Fruit fly (Drosophila melanogaster): ENCODE results near the gene PpD3.

The PpD3 gene

dm6 chr3R:9747272-9747874 is 302 bp upstream of the PpD3 start, which contains the start of gene CG12948 (continued):
- TF ChIP-seq CG8281 (tag; optimal IDR thresholded peaks at IDR 0.05) (no peak), CG1602 (GFP tag; optimal IDR thresholded peaks at IDR 0.05) (peak; percentile 32), mld (GFP tag; IDR thresholded peaks at IDR 0.05; ENCODE audit: partially characterized antibody) (peak; percentile 79; the same call in 1 of the 3 replicates), CG18011 (GFP tag; optimal IDR thresholded peaks at IDR 0.05) (peak; percentile 23), CG13894 (tag; optimal IDR thresholded peaks at IDR 0.05) (no peak), gt (GFP tag; IDR thresholded peaks at IDR 0.05) (no peak), CG33213 (GFP tag; optimal IDR thresholded peaks at IDR 0.05) (peak; percentile 30), salm (tag; optimal IDR thresholded peaks at IDR 0.05) (no peak), CG33557 (GFP tag; optimal IDR thresholded peaks at IDR 0.05) (peak; percentile 60), gro (GFP tag; optimal IDR thresholded peaks at IDR 0.05) (peak; percentile 55), CG12236 (GFP tag; optimal IDR thresholded peaks at IDR 0.05) (no peak), pan (optimal IDR thresholded peaks at IDR 0.05) (no peak), pan (GFP tag; optimal IDR thresholded peaks at IDR 0.05 in 1 of 2, IDR thresholded peaks at IDR 0.05 in 1 of 2) (no peak), CG14860 (GFP tag; IDR thresholded peaks at IDR 0.05; ENCODE audit: partially characterized antibody) (peak; percentile 78; the same call in 2 of the 3 replicates), Dll (GFP tag; IDR thresholded peaks at IDR 0.05; ENCODE audit: partially characterized antibody) (peak; percentile 99), Nf-YB (GFP tag; optimal IDR thresholded peaks at IDR 0.05) (peak; percentile 17), CG8765 (GFP tag; IDR thresholded peaks at IDR 0.05) (no peak), CG1792 (GFP tag; optimal IDR thresholded peaks at IDR 0.05) (peak; percentile 16), CG18619 (GFP tag; optimal IDR thresholded peaks at IDR 0.05) (no peak), Dek (tag; optimal IDR thresholded peaks at IDR 0.05) (no peak), Sry-β (GFP tag; optimal IDR thresholded peaks at IDR 0.05) (peak; percentile 90), CG8924 (tag; optimal IDR thresholded peaks at IDR 0.05) (peak; percentile 64), gcm2 (GFP tag; optimal IDR thresholded peaks at IDR 0.05) (no peak), Ets65A (GFP tag) (peak; percentile 73), HmgZ (tag; optimal IDR thresholded peaks at IDR 0.05) (peak; percentile 63), CG16779 (GFP tag; IDR thresholded peaks at IDR 0.05) (no peak), Asciz (GFP tag; optimal IDR thresholded peaks at IDR 0.05) (no peak), Blimp-1 (GFP tag; optimal IDR thresholded peaks at IDR 0.05) (no peak), onecut (GFP tag; IDR thresholded peaks at IDR 0.05) (0 out of 2 replicates have a peak, but pooled peaks have one; percentile 19), corto (GFP tag; optimal IDR thresholded peaks at IDR 0.05) (peak; percentile 49), dmrt99B (tag; optimal IDR thresholded peaks at IDR 0.05) (no peak), CG7372 (GFP tag; IDR thresholded peaks at IDR 0.05) (no peak), CG12659 (GFP tag; optimal IDR thresholded peaks at IDR 0.05) (peak; percentile 44), BtbVII (GFP tag; optimal IDR thresholded peaks at IDR 0.05) (peak; percentile 32), unc-4 (GFP tag; IDR thresholded peaks at IDR 0.05; ENCODE audit: partially characterized antibody) (peak; percentile 94), tap (tag; optimal IDR thresholded peaks at IDR 0.05) (no peak), yki (optimal IDR thresholded peaks at IDR 0.05) (no peak), D19A (tag; optimal IDR thresholded peaks at IDR 0.05) (no peak), CG2129 (GFP tag; IDR thresholded peaks at IDR 0.05; ENCODE audit: partially characterized antibody) (peak; percentile 92), HLH3B (GFP tag; IDR thresholded peaks at IDR 0.05) (0 out of 2 replicates have a peak, but pooled peaks have one; percentile 16), pnt (GFP tag; optimal IDR thresholded peaks at IDR 0.05) (peak; percentile 25), Meics (GFP tag; optimal IDR thresholded peaks at IDR 0.05) (no peak), CG5245 (GFP tag; optimal IDR thresholded peaks at IDR 0.05) (peak; percentile 25), Opbp (GFP tag; IDR thresholded peaks at IDR 0.05; ENCODE audit: partially characterized antibody) (peak; percentile 76; the same call in 2 of the 3 replicates), ato (GFP tag; IDR thresholded peaks at IDR 0.05; ENCODE audit: partially characterized antibody) (peak; percentile 63; the same call in 1 of the 2 replicates), CG3995 (GFP tag; optimal IDR thresholded peaks at IDR 0.05) (peak; percentile 52), PHDP (tag; optimal IDR thresholded peaks at IDR 0.05) (peak; percentile 64), CG14965 (GFP tag; optimal IDR thresholded peaks at IDR 0.05; ENCODE audit: borderline replicate concordance) (no peak), Fer3 (tag; optimal IDR thresholded peaks at IDR 0.05) (peak; percentile 55)

Measured in whole organism, embryonic.